Worm (Caenorhabditis elegans) whole organism, L4/young adult: ENCODE data around the gene cutl-15.

ENCODE experiments used
- W03F9.2 ChIP-seq: fragments of 150-350 bp; optimal IDR thresholded peaks from 2 replicates; lab custom pipeline; 2014; ENCODE audit warnings: missing biosample characterization, missing genetic modification characterization
- dao-5 ChIP-seq: sonication (generic microtip); optimal IDR thresholded peaks from 2 replicates; lab custom pipeline; 2016; ENCODE audit warnings: missing genotype, missing genetic modification characterization, moderate library complexity, missing compliant biosample characterization
- him-1 ChIP-seq: sonication (generic microtip); optimal IDR thresholded peaks from 2 replicates; lab custom pipeline; 2016; ENCODE audit warnings: missing genotype, missing genetic modification reagents, missing genetic modification characterization, missing compliant biosample characterization

DNA sequence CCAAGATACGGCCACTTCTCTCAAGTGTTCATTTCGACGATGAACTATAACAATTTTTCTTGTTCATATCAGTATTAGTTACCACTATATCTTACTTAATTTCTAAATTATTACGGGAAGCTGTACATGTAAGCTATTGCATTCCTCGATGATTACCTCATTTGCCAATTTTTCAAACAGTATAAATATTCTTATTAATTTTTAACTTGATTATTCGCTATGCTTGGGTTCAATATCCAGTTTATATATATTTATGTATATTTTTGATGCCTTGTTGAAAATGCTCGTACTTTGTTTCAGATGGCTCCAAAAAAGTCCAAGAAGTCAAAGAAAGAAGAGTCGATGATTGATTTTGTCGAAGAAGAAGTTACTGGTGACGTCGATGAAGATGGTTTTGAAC lies 46.8 kb upstream of the cutl-15 start, which contains the start of gene F44G4.1:
- TF ChIP-seq him-1 (tag; lab: Kevin White, UChicago), result no peak
- TF ChIP-seq dao-5 (tag; lab: Kevin White, UChicago), result no peak
- no peak for TF ChIP-seq W03F9.2 (tag; lab: Kevin White, UChicago)
